Worm (Caenorhabditis elegans) whole organism, young adult: Measurements from ENCODE around the gene vha-2.

ENCODE experiments used
- F33H1.4 ChIP-seq: fragments of 200-800 bp; sonication (Bioruptor generic); IDR thresholded peaks from 2 replicates; pipeline ENCODE4 v1.3.6; 2022; ENCODE audit warnings: missing genetic modification reagents, missing genetic modification characterization, missing compliant biosample characterization
- F39B2.1 ChIP-seq: fragments of 200-800 bp; sonication (Bioruptor generic); IDR thresholded peaks from 2 replicates; pipeline ENCODE4 v1.3.6; 2022; ENCODE audit warnings: missing genetic modification reagents, missing genetic modification characterization, missing compliant biosample characterization
- F57C9.4 ChIP-seq: sonication (generic microtip); optimal IDR thresholded peaks from 2 replicates; lab custom pipeline; 2017; ENCODE audit warnings: mild to moderate bottlenecking, missing genetic modification characterization, missing compliant biosample characterization
- Y53F4B.3 ChIP-seq: fragments of 200-800 bp; sonication (Bioruptor generic); IDR thresholded peaks from 2 replicates; pipeline ENCODE4 v1.3.6; 2022; ENCODE audit warnings: missing genetic modification reagents, missing genetic modification characterization, missing compliant biosample characterization
- Y79H2A.3 ChIP-seq: fragments of 200-800 bp; sonication (Bioruptor generic); conservative IDR thresholded peaks from 2 replicates; pipeline ENCODE4 v1.3.6; 2022; ENCODE audit warnings: missing genetic modification reagents, missing genetic modification characterization, missing compliant biosample characterization
- Y95B8A.8 ChIP-seq: fragments of 200-800 bp; sonication (Bioruptor generic); IDR thresholded peaks from 2 replicates; pipeline ENCODE4 v1.3.6; 2022; ENCODE audit warnings: missing genetic modification reagents, missing genetic modification characterization, missing compliant biosample characterization
- akir-1 ChIP-seq: fragments of 200-800 bp; sonication (Bioruptor generic); optimal IDR thresholded peaks from 2 replicates; lab custom pipeline; 2018; ENCODE audit warnings: mild to moderate bottlenecking, missing genetic modification characterization, moderate library complexity, missing compliant biosample characterization
- aptf-2 ChIP-seq: fragments of 200-800 bp; sonication (Bioruptor generic); conservative IDR thresholded peaks from 2 replicates; pipeline ENCODE4 v1.3.6; 2022; ENCODE audit warnings: missing genetic modification reagents, missing genetic modification characterization, missing compliant biosample characterization
- aptf-3 ChIP-seq: fragments of 200-800 bp; sonication (Bioruptor generic); IDR thresholded peaks from 2 replicates; pipeline ENCODE4 v1.3.6; 2022; ENCODE audit warnings: missing genetic modification characterization, missing compliant biosample characterization
- attf-3 ChIP-seq: fragments of 200-800 bp; sonication (Bioruptor generic); conservative IDR thresholded peaks from 2 replicates; pipeline ENCODE4 v1.3.6; 2022; ENCODE audit warnings: missing genetic modification reagents, missing genetic modification characterization, missing compliant biosample characterization
- bed-2 ChIP-seq: fragments of 200-800 bp; sonication (Bioruptor generic); IDR thresholded peaks from 2 replicates; pipeline ENCODE4 v1.3.6; 2022; ENCODE audit warnings: missing genetic modification reagents, missing genetic modification characterization, missing compliant biosample characterization
- cebp-1 ChIP-seq, 2 experiments: fragments of 200-800 bp in 1 of 2; sonication (Bioruptor generic) in 1 of 2; sonication (generic microtip) in 1 of 2; IDR thresholded peaks in 1 of 2; optimal IDR thresholded peaks in 1 of 2; 2 replicates each; pipeline versions ENCODE4 v1.3.6 to Lab custom; 2017 to 2022; ENCODE audit warnings: missing compliant biosample characterization in 2 of 2, missing genetic modification characterization in 2 of 2, mild to moderate bottlenecking in 1 of 2, missing genetic modification reagents in 1 of 2, moderate library complexity in 1 of 2
- cebp-2 ChIP-seq: fragments of 200-800 bp; sonication (Bioruptor generic); IDR thresholded peaks from 2 replicates; pipeline ENCODE4 v1.3.6; 2022; ENCODE audit warnings: missing genetic modification characterization, missing compliant biosample characterization
- ceh-100 ChIP-seq: fragments of 200-800 bp; sonication (Bioruptor generic); IDR thresholded peaks from 2 replicates; pipeline ENCODE4 v1.3.6; 2022; ENCODE audit warnings: missing genetic modification reagents, missing genetic modification characterization, missing compliant biosample characterization
- ceh-79 ChIP-seq: sonication (generic microtip); optimal IDR thresholded peaks from 2 replicates; lab custom pipeline; 2017; ENCODE audit warnings: mild to moderate bottlenecking, missing genetic modification characterization, missing compliant biosample characterization
- dpff-1 ChIP-seq: sonication (generic microtip); optimal IDR thresholded peaks from 2 replicates; lab custom pipeline; 2017; ENCODE audit warnings: mild to moderate bottlenecking, missing genetic modification characterization, missing compliant biosample characterization
- dpl-1 ChIP-seq: fragments of 150-350 bp; optimal IDR thresholded peaks from 2 replicates; lab custom pipeline; 2014; ENCODE audit warnings: missing biosample characterization, missing genetic modification reagents, missing genetic modification characterization
- efl-1 ChIP-seq: fragments of 150-350 bp; optimal IDR thresholded peaks from 2 replicates; lab custom pipeline; 2014; ENCODE audit warnings: missing biosample characterization, missing genetic modification reagents, missing genetic modification characterization
- him-1 ChIP-seq: sonication (generic microtip); optimal IDR thresholded peaks from 2 replicates; lab custom pipeline; 2016; ENCODE audit warnings: missing genotype, missing genetic modification reagents, missing genetic modification characterization, missing compliant biosample characterization
- hlh-26 ChIP-seq: fragments of 200-800 bp; sonication (Bioruptor generic); conservative IDR thresholded peaks from 2 replicates; pipeline ENCODE4 v1.3.6; 2022; ENCODE audit warnings: missing genetic modification reagents, missing genetic modification characterization, missing compliant biosample characterization
- hmg-1.2 ChIP-seq: fragments of 200-800 bp; sonication (Bioruptor generic); IDR thresholded peaks from 2 replicates; pipeline ENCODE4 v1.3.6; 2022; ENCODE audit warnings: missing genetic modification reagents, missing genetic modification characterization, missing compliant biosample characterization
- hmg-20 ChIP-seq: fragments of 200-800 bp; sonication (Bioruptor generic); IDR thresholded peaks from 2 replicates; pipeline ENCODE4 v1.3.6; 2022; ENCODE audit warnings: missing genetic modification reagents, missing genetic modification characterization, missing compliant biosample characterization
- hsf-1 ChIP-seq: fragments of 200-800 bp; sonication (Bioruptor generic); IDR thresholded peaks from 2 replicates; pipeline ENCODE4 v1.3.6; 2022; ENCODE audit warnings: missing genetic modification reagents, missing genetic modification characterization, missing compliant biosample characterization
- lin-40 ChIP-seq: sonication (generic microtip); optimal IDR thresholded peaks from 2 replicates; lab custom pipeline; 2016; ENCODE audit warnings: missing genetic modification characterization, mild to moderate bottlenecking, missing compliant biosample characterization, missing genotype, missing genetic modification reagents
- lin-54 ChIP-seq: fragments of 200-800 bp; sonication (Bioruptor generic); optimal IDR thresholded peaks from 2 replicates; lab custom pipeline; 2018; ENCODE audit warnings: mild to moderate bottlenecking, missing genetic modification characterization, missing compliant biosample characterization
- lir-1 ChIP-seq: fragments of 200-800 bp; sonication (Bioruptor generic); conservative IDR thresholded peaks from 2 replicates; pipeline ENCODE4 v1.3.6; 2022; ENCODE audit warnings: missing genetic modification reagents, missing genetic modification characterization, missing compliant biosample characterization
- lsl-1 ChIP-seq: fragments of 200-800 bp; sonication (Bioruptor generic); optimal IDR thresholded peaks from 2 replicates; lab custom pipeline; 2018; ENCODE audit warnings: mild to moderate bottlenecking, missing genetic modification characterization, moderate library complexity, missing compliant biosample characterization
- lsy-27 ChIP-seq: sonication (generic microtip); optimal IDR thresholded peaks from 2 replicates; lab custom pipeline; 2017; ENCODE audit warnings: missing genetic modification characterization, mild to moderate bottlenecking, missing compliant biosample characterization, antibody characterized with exemption, missing genotype, borderline replicate concordance; ENCODE audit not compliant: insufficient read depth
- madf-3 ChIP-seq: fragments of 200-800 bp; sonication (Bioruptor generic); IDR thresholded peaks from 2 replicates; pipeline ENCODE4 v1.3.6; 2022; ENCODE audit warnings: missing genetic modification reagents, missing genetic modification characterization, missing compliant biosample characterization
- madf-6 ChIP-seq: fragments of 200-800 bp; sonication (Bioruptor generic); IDR thresholded peaks from 2 replicates; pipeline ENCODE4 v1.3.6; 2022; ENCODE audit warnings: missing genetic modification reagents, missing genetic modification characterization, missing compliant biosample characterization
- mcd-1 ChIP-seq: fragments of 200-800 bp; sonication (Bioruptor generic); IDR thresholded peaks from 2 replicates; pipeline ENCODE4 v1.3.6; 2022; ENCODE audit warnings: missing genetic modification reagents, missing genetic modification characterization, missing compliant biosample characterization
- nfyb-1 ChIP-seq: fragments of 200-800 bp; sonication (Bioruptor generic); IDR thresholded peaks from 2 replicates; pipeline ENCODE4 v1.3.6; 2022; ENCODE audit warnings: missing genetic modification reagents, missing genetic modification characterization, missing compliant biosample characterization
- nhr-179 ChIP-seq: sonication (generic microtip); optimal IDR thresholded peaks from 2 replicates; lab custom pipeline; 2016; ENCODE audit warnings: mild to moderate bottlenecking, missing genetic modification characterization, missing compliant biosample characterization
- nhr-80 ChIP-seq: sonication (generic microtip); optimal IDR thresholded peaks from 2 replicates; lab custom pipeline; 2016; ENCODE audit warnings: missing genetic modification characterization, missing compliant biosample characterization
- nhr-90 ChIP-seq: sonication (generic microtip); optimal IDR thresholded peaks from 2 replicates; lab custom pipeline; 2016; ENCODE audit warnings: missing genotype, mild to moderate bottlenecking, missing genetic modification characterization, missing compliant biosample characterization
- rec-8 ChIP-seq, 2 experiments: sonication (generic microtip); optimal IDR thresholded peaks; 2 replicates each; lab custom pipeline; 2016; ENCODE audit warnings: mild to moderate bottlenecking in 2 of 2, missing genetic modification characterization in 2 of 2, missing genetic modification reagents in 2 of 2, missing genotype in 2 of 2, missing biosample characterization in 1 of 2, missing compliant biosample characterization in 1 of 2, moderate library complexity in 1 of 2
- repo-1 ChIP-seq: sonication (generic microtip); optimal IDR thresholded peaks from 2 replicates; lab custom pipeline; 2017; ENCODE audit warnings: mild to moderate bottlenecking, missing genetic modification characterization, missing compliant biosample characterization
- snpc-3.4 ChIP-seq: sonication (generic microtip); optimal IDR thresholded peaks from 2 replicates; lab custom pipeline; 2017; ENCODE audit warnings: missing genetic modification characterization, mild to moderate bottlenecking, missing compliant biosample characterization, antibody characterized with exemption, moderate library complexity, missing genotype, missing genetic modification reagents
- snpc-4 ChIP-seq, 5 experiments: fragments of 150-350 bp in 1 of 5; sonication (generic microtip) in 4 of 5; optimal IDR thresholded peaks; 2 replicates each; lab custom pipeline; 2014 to 2018; ENCODE audit warnings: missing genetic modification characterization in 5 of 5, missing biosample characterization in 3 of 5, antibody characterized with exemption in 2 of 5, mild to moderate bottlenecking in 2 of 5, missing compliant biosample characterization in 2 of 5, missing genotype in 2 of 5, moderate library complexity in 2 of 5, missing genetic modification reagents in 1 of 5
- somi-1 ChIP-seq: fragments of 200-800 bp; sonication (Bioruptor generic); optimal IDR thresholded peaks from 2 replicates; lab custom pipeline; 2018; ENCODE audit warnings: mild to moderate bottlenecking, missing genetic modification characterization, missing compliant biosample characterization
- tlf-1 ChIP-seq: fragments of 200-800 bp; sonication (Bioruptor generic); optimal IDR thresholded peaks from 2 replicates; lab custom pipeline; 2018; ENCODE audit warnings: mild to moderate bottlenecking, missing genetic modification characterization, missing compliant biosample characterization
- zfh-2 ChIP-seq: fragments of 200-800 bp; sonication (Bioruptor generic); conservative IDR thresholded peaks from 2 replicates; pipeline ENCODE4 v1.3.6; 2022; ENCODE audit warnings: missing genetic modification reagents, missing genetic modification characterization, missing compliant biosample characterization
- ztf-22 ChIP-seq: fragments of 200-800 bp; sonication (Bioruptor generic); optimal IDR thresholded peaks from 2 replicates; lab custom pipeline; 2018; ENCODE audit warnings: mild to moderate bottlenecking, missing genetic modification characterization, moderate library complexity, missing compliant biosample characterization
- ztf-25 ChIP-seq: fragments of 200-800 bp; sonication (Bioruptor generic); IDR thresholded peaks from 2 replicates; pipeline ENCODE4 v1.3.6; 2022; ENCODE audit warnings: missing genetic modification reagents, missing genetic modification characterization, missing compliant biosample characterization
- ztf-28 ChIP-seq: fragments of 200-800 bp; sonication (Bioruptor generic); IDR thresholded peaks from 2 replicates; pipeline ENCODE4 v1.3.6; 2022; ENCODE audit warnings: missing genetic modification reagents, missing genetic modification characterization, missing compliant biosample characterization
- ztf-3 ChIP-seq: fragments of 200-800 bp; sonication (Bioruptor generic); optimal IDR thresholded peaks from 2 replicates; lab custom pipeline; 2018; ENCODE audit warnings: mild to moderate bottlenecking, missing genetic modification characterization, missing compliant biosample characterization

The vha-2 gene

DNA sequence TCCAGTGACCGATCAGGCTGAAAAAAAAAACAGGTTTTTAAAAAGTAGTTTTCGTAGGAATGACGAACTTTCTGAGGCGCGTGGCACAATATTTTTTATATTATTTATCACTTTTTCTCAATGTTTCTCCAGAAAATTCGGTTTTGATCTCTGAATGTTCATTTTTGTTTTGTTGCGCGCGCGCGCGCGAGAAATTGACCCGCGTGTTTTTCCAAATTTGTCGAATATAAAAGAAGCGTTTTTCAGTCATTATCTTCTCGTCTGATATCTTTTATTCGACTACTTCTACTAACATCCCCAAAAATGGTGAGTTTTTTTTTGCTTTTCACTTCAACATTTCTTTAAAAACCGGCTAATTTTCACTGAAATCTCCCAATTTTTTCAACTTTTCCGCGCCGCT, 23.1 kb upstream of the vha-2 start, which contains the start of gene rmd-1 (continued):
- TF ChIP-seq cebp-1 (GFP tag; IDR thresholded peaks at IDR 0.05; lab: Robert Waterston, UW): no peak
- no peak for TF ChIP-seq cebp-1 (tag; optimal IDR thresholded peaks at IDR 0.05; lab: Kevin White, UChicago)
- TF ChIP-seq hmg-1.2 (GFP tag; lab: Robert Waterston, UW): peak; percentile 17; the same call in 1 of the 2 replicates
- peak; percentile 71 for TF ChIP-seq snpc-3.4
- no peak for TF ChIP-seq aptf-2
- TF ChIP-seq madf-6: peak; percentile 96
- no peak for TF ChIP-seq F57C9.4 (tag; lab: Kevin White, UChicago)
- no peak for TF ChIP-seq zfh-2 (GFP tag; lab: Robert Waterston, UW)
- peak; percentile 30 for TF ChIP-seq lin-54
- TF ChIP-seq madf-3 (GFP tag; lab: Robert Waterston, UW): peak; percentile 8; the same call in 1 of the 2 replicates
- no peak for TF ChIP-seq mcd-1 (GFP tag; lab: Robert Waterston, UW)
- no peak for TF ChIP-seq ztf-25 (GFP tag; lab: Robert Waterston, UW)
- TF ChIP-seq, all 124 proteins: peak for 25

DNA sequence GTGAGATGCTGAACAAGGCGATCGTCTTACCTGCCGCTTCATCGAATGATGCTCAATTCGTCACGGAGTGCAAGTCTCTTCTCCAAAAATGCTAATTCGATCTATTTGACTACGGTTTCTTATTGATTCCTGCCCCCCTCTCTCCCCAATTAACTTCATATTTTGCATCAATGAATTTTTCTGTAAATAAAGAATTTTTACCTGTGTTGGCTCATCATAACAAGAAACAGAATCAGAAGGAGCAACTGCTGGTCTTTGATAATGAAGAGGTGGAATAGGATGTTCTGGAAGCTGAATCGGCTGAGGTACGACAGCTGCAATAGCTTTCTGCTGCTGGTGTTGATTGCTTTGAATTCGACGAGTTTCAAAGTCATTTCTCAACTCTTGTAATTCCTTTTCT, 21.8 kb upstream of the vha-2 start:
- TF ChIP-seq Y79H2A.3 (GFP tag; lab: Robert Waterston, UW) (no peak), Y95B8A.8 (GFP tag; lab: Robert Waterston, UW) (peak; percentile 35; the same call in 1 of the 2 replicates), ceh-100 (peak; percentile 46; the same call in 1 of the 2 replicates), ztf-3 (GFP tag; lab: Kevin White, UChicago) (no peak), efl-1 (no peak), hmg-20 (GFP tag; lab: Robert Waterston, UW) (no peak), him-1 (tag; lab: Kevin White, UChicago) (no peak), bed-2 (GFP tag; lab: Robert Waterston, UW) (no peak), dpff-1 (tag; lab: Kevin White, UChicago) (no peak), attf-3 (GFP tag; lab: Robert Waterston, UW) (no peak), lin-40 (tag; lab: Kevin White, UChicago) (no peak), tlf-1 (no peak), ztf-28 (GFP tag; lab: Robert Waterston, UW) (no peak), hlh-26 (GFP tag; lab: Robert Waterston, UW) (no peak), nfyb-1 (GFP tag; lab: Robert Waterston, UW) (no peak), ztf-22 (no peak), nhr-179 (tag; lab: Kevin White, UChicago) (no peak), Y53F4B.3 (GFP tag; lab: Robert Waterston, UW) (no peak), nhr-80 (tag; lab: Kevin White, UChicago) (no peak), hsf-1 (GFP tag; lab: Robert Waterston, UW) (0 out of 2 replicates have a peak, but pooled peaks have one; percentile 58), repo-1 (tag; lab: Kevin White, UChicago) (no peak), dpl-1 (no peak), akir-1 (GFP tag; lab: Kevin White, UChicago) (no peak), nhr-90 (tag; lab: Kevin White, UChicago) (no peak), snpc-4 (GFP tag; optimal IDR thresholded peaks at IDR 0.05; lab: Kevin White, UChicago) (no peak), snpc-4 (tag; optimal IDR thresholded peaks at IDR 0.05; lab: Kevin White, UChicago) (no peak), cebp-2 (GFP tag; lab: Robert Waterston, UW) (0 out of 2 replicates have a peak, but pooled peaks have one; percentile 21), aptf-3 (GFP tag; lab: Robert Waterston, UW) (no peak), F33H1.4 (no peak), ceh-79 (tag; lab: Kevin White, UChicago) (peak; percentile 47), lir-1 (no peak), rec-8 (tag; optimal IDR thresholded peaks at IDR 0.05; lab: Kevin White, UChicago) (no peak), somi-1 (GFP tag; lab: Kevin White, UChicago) (no peak), lsy-27 (no peak), madf-6 (peak; percentile 49), lsl-1 (no peak), F39B2.1 (GFP tag; lab: Robert Waterston, UW) (no peak)
